Worm (Caenorhabditis elegans): ENCODE measurements around the gene egl-18.

Gene egl-18

DNA sequence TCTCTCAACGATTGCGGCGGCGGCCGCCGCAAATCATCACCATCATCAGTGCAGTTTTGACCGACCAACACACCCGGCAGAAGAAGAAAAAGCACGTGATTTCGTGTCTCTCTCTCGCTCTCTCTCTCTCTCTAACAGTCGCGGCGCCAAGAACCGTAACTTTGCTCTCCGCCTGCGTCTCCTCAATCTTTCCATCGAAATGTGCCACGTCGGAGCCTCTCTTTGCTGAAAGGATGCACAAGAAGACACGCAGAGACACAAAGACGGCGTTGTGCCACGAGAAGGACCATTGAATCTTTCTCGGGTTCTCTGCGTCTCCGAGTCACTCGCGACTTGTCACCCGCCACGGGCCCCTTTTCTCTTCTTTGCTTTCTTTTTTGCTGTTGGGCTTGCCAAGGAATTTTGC lies 44.3 kb upstream of the egl-18 start (continued):
- no peak for TF ChIP-seq K09A11.1 (tag; optimal IDR thresholded peaks at IDR 0.05; ENCODE audit: insufficient read depth)

DNA sequence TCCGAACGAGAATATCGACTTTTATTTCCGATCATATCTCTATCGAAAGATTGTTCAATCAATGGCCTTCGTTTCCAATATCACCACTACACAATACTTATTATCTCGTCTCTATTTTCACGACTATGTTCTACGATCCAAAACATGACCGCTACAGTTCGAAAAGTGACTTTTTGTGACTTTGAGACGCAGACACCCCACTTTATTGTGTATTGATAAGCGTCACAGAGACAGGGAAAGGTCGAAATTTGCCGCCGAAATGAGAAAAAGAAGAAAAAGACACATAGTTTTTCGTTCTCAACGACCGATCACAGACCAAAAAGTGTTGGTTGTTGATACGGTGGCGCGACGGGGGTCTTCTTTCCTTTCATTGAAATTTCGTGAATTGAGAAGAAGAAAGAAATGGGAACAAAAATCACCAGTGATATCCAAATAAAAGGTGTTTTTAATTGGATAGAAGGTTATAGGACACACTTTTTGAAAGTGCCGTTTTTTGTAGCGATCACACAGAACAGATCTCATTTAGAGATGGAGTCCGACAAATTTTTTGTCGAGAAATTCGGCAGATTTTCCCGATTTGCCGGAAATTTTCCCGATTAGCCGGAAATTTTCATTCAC lies 42.6 kb upstream of the egl-18 start:
- TF ChIP-seq ets-4 (tag; optimal IDR thresholded peaks at IDR 0.05) = no peak
- no peak for TF ChIP-seq fkh-10 (GFP tag; optimal IDR thresholded peaks at IDR 0.05)
- no peak for TF ChIP-seq ceh-22 (tag; optimal IDR thresholded peaks at IDR 0.05)
- no peak for TF ChIP-seq mec-3 (tag; optimal IDR thresholded peaks at IDR 0.05; ENCODE audit: borderline replicate concordance)
- no peak for TF ChIP-seq nhr-232 (tag; optimal IDR thresholded peaks at IDR 0.05)
- no peak for TF ChIP-seq K02D7.2 (tag; optimal IDR thresholded peaks at IDR 0.05)
- TF ChIP-seq ceh-9 (tag; optimal IDR thresholded peaks at IDR 0.05) = no peak
- no peak for TF ChIP-seq hlh-8 (tag; optimal IDR thresholded peaks at IDR 0.05)
- TF ChIP-seq zip-5 (tag; optimal IDR thresholded peaks at IDR 0.05) = no peak
- no peak for TF ChIP-seq pat-9 (tag; optimal IDR thresholded peaks at IDR 0.05)
- no peak for TF ChIP-seq dmd-4 (tag; optimal IDR thresholded peaks at IDR 0.05; ENCODE audit: borderline replicate concordance)

DNA sequence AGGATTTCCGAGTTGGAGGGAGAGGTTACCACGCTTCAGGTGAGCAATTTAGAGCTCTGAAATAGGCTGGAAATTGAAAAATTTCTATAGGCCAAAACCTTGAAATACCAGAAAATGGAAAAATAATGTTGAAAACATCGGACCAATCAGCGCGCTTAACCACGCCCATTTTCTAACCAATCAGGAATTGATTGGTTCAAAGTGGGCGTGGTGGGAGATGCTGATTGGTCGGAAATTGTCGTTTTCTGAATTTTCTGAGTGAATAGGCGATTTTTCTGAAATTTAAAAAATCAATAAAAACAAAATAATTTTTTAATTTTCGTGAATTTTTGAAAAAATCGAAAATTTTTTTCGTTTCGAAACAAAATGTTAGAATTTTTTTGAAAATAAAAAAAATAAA lies 41.2 kb upstream of the egl-18 start:
- TF ChIP-seq nfya-1 (tag; optimal IDR thresholded peaks at IDR 0.05) (peak; percentile 99), elt-2 (tag; optimal IDR thresholded peaks at IDR 0.05) (no peak), dmd-4 (tag; optimal IDR thresholded peaks at IDR 0.05; ENCODE audit: borderline replicate concordance) (no peak)

DNA sequence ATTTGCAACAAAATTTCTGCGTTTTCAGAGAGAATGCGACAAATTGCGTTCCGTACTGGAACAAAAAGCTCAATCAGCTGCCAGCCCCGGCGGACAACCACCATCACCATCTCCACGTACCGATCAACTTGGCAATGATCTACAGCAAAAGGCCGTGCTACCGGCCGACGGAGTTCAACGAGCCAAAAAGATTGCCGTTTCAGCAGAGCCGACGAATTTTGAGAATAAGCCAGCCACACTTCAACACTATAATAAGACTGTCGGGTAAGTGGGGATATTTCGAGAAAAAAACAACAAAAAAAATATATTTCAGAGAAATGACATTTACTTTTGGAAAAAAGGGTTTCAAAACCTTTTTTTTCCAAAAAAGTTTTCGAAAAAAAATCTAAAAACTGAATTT lies 39.5 kb upstream of the egl-18 start:
- no peak for TF ChIP-seq hlh-13 (GFP tag; optimal IDR thresholded peaks at IDR 0.05)
- TF ChIP-seq ceh-22 (tag; optimal IDR thresholded peaks at IDR 0.05) = no peak
- TF ChIP-seq ceh-31 (tag; optimal IDR thresholded peaks at IDR 0.05) = no peak

DNA sequence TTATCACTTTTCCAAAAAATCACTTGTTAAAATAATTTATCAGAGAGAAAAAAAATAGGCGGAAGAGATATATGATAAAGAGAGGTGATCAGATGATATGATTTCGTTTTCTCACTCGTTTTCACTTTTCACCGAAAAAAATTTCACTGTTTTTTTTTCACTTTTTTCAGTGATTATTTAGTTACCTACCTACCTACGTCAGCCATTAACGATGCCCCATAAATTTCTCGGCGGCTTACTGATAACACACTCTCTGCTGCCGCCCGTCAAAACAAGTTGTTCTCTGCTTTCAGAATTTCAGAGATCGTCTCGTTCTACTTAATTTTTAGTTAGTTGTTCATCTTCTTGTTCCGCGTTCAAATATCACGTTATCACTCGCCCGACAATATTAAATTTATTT lies 35.3 kb upstream of the egl-18 start:
- TF ChIP-seq ahr-1 (tag; optimal IDR thresholded peaks at IDR 0.05) (no peak), unc-55 (GFP tag; optimal IDR thresholded peaks at IDR 0.05) (no peak), ceh-48 (tag; optimal IDR thresholded peaks at IDR 0.05) (no peak), fkh-10 (GFP tag; optimal IDR thresholded peaks at IDR 0.05) (no peak), pros-1 (tag; optimal IDR thresholded peaks at IDR 0.05) (no peak), ceh-24 (tag; optimal IDR thresholded peaks at IDR 0.05) (no peak), hlh-30 (tag; optimal IDR thresholded peaks at IDR 0.05; ENCODE audit: insufficient read depth) (no peak), ceh-19 (GFP tag; optimal IDR thresholded peaks at IDR 0.05) (no peak), hlh-8 (tag; optimal IDR thresholded peaks at IDR 0.05) (no peak), C08G9.2 (tag; optimal IDR thresholded peaks at IDR 0.05) (no peak), tbx-2 (tag; optimal IDR thresholded peaks at IDR 0.05) (no peak), eyg-1 (tag; optimal IDR thresholded peaks at IDR 0.05) (no peak), ceh-9 (tag; optimal IDR thresholded peaks at IDR 0.05) (no peak), ets-4 (tag; optimal IDR thresholded peaks at IDR 0.05) (no peak)

DNA sequence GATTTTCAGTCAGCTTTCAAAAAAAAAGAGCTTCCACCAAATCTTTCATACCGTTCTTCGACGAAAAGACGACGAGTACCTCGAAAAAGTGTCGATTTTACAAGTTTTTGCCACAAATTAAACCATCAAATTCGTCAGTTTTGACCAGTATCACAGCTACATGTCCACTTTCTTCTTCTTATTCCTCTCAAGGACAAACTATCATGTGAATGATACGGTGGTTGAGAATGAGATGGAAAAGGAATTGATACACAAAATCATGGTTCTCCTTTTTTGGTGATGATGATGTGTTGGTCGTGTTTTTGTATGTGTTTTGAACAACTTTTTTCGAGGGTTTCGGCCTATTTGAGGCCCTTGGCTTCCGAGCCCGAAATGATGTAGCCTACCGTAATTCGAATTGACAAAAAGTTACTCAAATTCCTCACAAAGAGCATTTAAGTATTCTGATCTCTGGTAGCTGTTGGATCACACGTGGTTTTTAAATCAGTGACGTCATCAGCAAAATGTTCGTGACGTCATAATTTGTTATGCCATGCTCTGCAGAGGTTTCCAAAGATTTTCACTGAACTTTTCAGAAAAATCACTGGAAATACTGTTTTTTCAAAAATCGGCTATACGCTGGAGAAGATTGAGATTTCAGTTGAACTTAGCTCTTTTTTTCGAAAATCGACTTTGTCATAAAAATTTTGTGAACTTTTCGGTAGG lies 34.1 kb upstream of the egl-18 start:
- TF ChIP-seq rnt-1 (tag; optimal IDR thresholded peaks at IDR 0.05) (no peak), K09A11.1 (tag; optimal IDR thresholded peaks at IDR 0.05; ENCODE audit: insufficient read depth) (no peak), zip-5 (tag; optimal IDR thresholded peaks at IDR 0.05) (no peak), lin-11 (tag; optimal IDR thresholded peaks at IDR 0.05) (no peak), gmeb-2 (tag; optimal IDR thresholded peaks at IDR 0.05) (no peak), hlh-15 (tag; optimal IDR thresholded peaks at IDR 0.05) (no peak)

Data from whole organism, late embryonic.